Fruit fly (Drosophila melanogaster) whole organism, pupa: ENCODE measurements around the gene CG11714.

Source experiments
- CG10348 ChIP-seq: fragments of 200-800 bp; sonication (Bioruptor generic); IDR thresholded peaks from 2 replicates; pipeline ENCODE4 v1.3.6; 2022; ENCODE audit warnings: missing biosample characterization, missing genetic modification characterization
- CG12605 ChIP-seq: fragments of 200-800 bp; sonication (Bioruptor generic); IDR thresholded peaks from 2 replicates; pipeline ENCODE4 v1.3.6; 2022; ENCODE audit warnings: missing biosample characterization, missing genetic modification characterization
- CG13204 ChIP-seq: fragments of 200-800 bp; sonication (Bioruptor generic); optimal IDR thresholded peaks from 2 replicates; lab custom pipeline; 2018; ENCODE audit warnings: missing biosample characterization, mild to moderate bottlenecking, missing genetic modification characterization, moderate library complexity
- CG14655 ChIP-seq: fragments of 200-800 bp; sonication (Bioruptor generic); optimal IDR thresholded peaks from 3 replicates; lab custom pipeline; 2017; ENCODE audit warnings: mild to moderate bottlenecking, missing biosample characterization, missing genetic modification reagents, missing genetic modification characterization
- CG15710 ChIP-seq: fragments of 200-800 bp; sonication (Bioruptor generic); optimal IDR thresholded peaks from 2 replicates; lab custom pipeline; 2018; ENCODE audit warnings: missing biosample characterization, mild to moderate bottlenecking, missing genetic modification characterization, moderate library complexity
- CG17806 ChIP-seq: fragments of 200-800 bp; sonication (Bioruptor generic); optimal IDR thresholded peaks from 2 replicates; lab custom pipeline; 2018; ENCODE audit warnings: missing biosample characterization, mild to moderate bottlenecking, missing genetic modification characterization, moderate library complexity
- CG32121 ChIP-seq: fragments of 200-800 bp; sonication (Bioruptor generic); IDR thresholded peaks from 2 replicates; pipeline ENCODE4 v1.3.6; 2022; ENCODE audit warnings: missing biosample characterization, missing genetic modification characterization
- CG34367 ChIP-seq: fragments of 200-800 bp; sonication (Bioruptor generic); optimal IDR thresholded peaks from 2 replicates; lab custom pipeline; 2018; ENCODE audit warnings: missing biosample characterization, mild to moderate bottlenecking, missing genetic modification characterization
- CG4496 ChIP-seq: fragments of 200-800 bp; sonication (Bioruptor generic); IDR thresholded peaks from 3 replicates; pipeline ENCODE4 v1.3.6; 2022; ENCODE audit warnings: missing biosample characterization, missing genetic modification characterization
- CG8159 ChIP-seq: fragments of 200-800 bp; sonication (Bioruptor generic); optimal IDR thresholded peaks from 3 replicates; lab custom pipeline; 2018; ENCODE audit warnings: missing biosample characterization, mild to moderate bottlenecking, missing genetic modification characterization, moderate library complexity
- CG8301 ChIP-seq: fragments of 200-800 bp; sonication (Bioruptor generic); optimal IDR thresholded peaks from 2 replicates; lab custom pipeline; 2018; ENCODE audit warnings: missing biosample characterization, mild to moderate bottlenecking, missing genetic modification characterization
- CG9948 ChIP-seq: fragments of 200-800 bp; sonication (Bioruptor generic); optimal IDR thresholded peaks from 2 replicates; lab custom pipeline; 2018; ENCODE audit warnings: missing biosample characterization, mild to moderate bottlenecking, missing genetic modification characterization, moderate library complexity
- D1 ChIP-seq: fragments of 200-800 bp; sonication (Bioruptor generic); optimal IDR thresholded peaks from 2 replicates; lab custom pipeline; 2018; ENCODE audit warnings: missing biosample characterization, mild to moderate bottlenecking, missing genetic modification characterization, moderate library complexity
- EcR ChIP-seq: fragments of 200-800 bp; sonication (Bioruptor generic); optimal IDR thresholded peaks from 3 replicates; lab custom pipeline; 2019; ENCODE audit warnings: missing biosample characterization, missing genetic modification characterization, mild to moderate bottlenecking, moderate library complexity, missing genetic modification reagents
- Ets98B ChIP-seq: fragments of 200-800 bp; sonication (Bioruptor generic); IDR thresholded peaks from 2 replicates; pipeline ENCODE4 v1.3.6; 2022; ENCODE audit warnings: missing biosample characterization, missing genetic modification characterization
- Pif1A ChIP-seq: fragments of 200-800 bp; sonication (Bioruptor generic); optimal IDR thresholded peaks from 3 replicates; lab custom pipeline; 2016; ENCODE audit warnings: missing biosample characterization, missing genetic modification characterization
- Pif1B ChIP-seq: fragments of 200-800 bp; sonication (Bioruptor generic); optimal IDR thresholded peaks from 3 replicates; lab custom pipeline; 2016; ENCODE audit warnings: missing biosample characterization, missing genetic modification characterization
- Snoo ChIP-seq: fragments of 200-800 bp; sonication (Bioruptor generic); optimal IDR thresholded peaks from 3 replicates; lab custom pipeline; 2017; ENCODE audit warnings: missing biosample characterization, mild to moderate bottlenecking, missing genetic modification characterization, inconsistent platforms
- fd96Ca ChIP-seq: fragments of 200-800 bp; sonication (Bioruptor generic); IDR thresholded peaks from 3 replicates; pipeline ENCODE4 v1.3.6; 2022; ENCODE audit warnings: missing biosample characterization, missing genetic modification characterization
- gl ChIP-seq: fragments of 200-800 bp; sonication (Bioruptor generic); optimal IDR thresholded peaks from 2 replicates; lab custom pipeline; 2018; ENCODE audit warnings: missing biosample characterization, mild to moderate bottlenecking, missing genetic modification characterization
- rn ChIP-seq: fragments of 200-800 bp; sonication (Bioruptor generic); IDR thresholded peaks from 2 replicates; pipeline ENCODE4 v1.3.6; 2022; ENCODE audit warnings: missing biosample characterization, missing genetic modification characterization

CG11714 gene

dm6 chr3L:11542948-11543347, 20.4 kb upstream of the CG11714 start:
- no peak for TF ChIP-seq rn (GFP tag; lab: Robert Waterston, UW)
- TF ChIP-seq CG8159 (tag; lab: Kevin White, UChicago) = no peak
- no peak for TF ChIP-seq CG17806 (tag; lab: Kevin White, UChicago)
- no peak for TF ChIP-seq CG9948
- TF ChIP-seq CG10348 (GFP tag; lab: Robert Waterston, UW) = no peak
- no peak for TF ChIP-seq Pif1A (GFP tag; lab: Kevin White, UChicago)
- TF ChIP-seq CG14655 (GFP tag; lab: Kevin White, UChicago) = no peak
- TF ChIP-seq CG15710 (tag; lab: Kevin White, UChicago) = no peak
- no peak for TF ChIP-seq CG8301

dm6 chr3L:11542437-11542836, 19.9 kb upstream of the CG11714 start:
- no peak for TF ChIP-seq rn (GFP tag; lab: Robert Waterston, UW)
- TF ChIP-seq CG14655 (GFP tag; lab: Kevin White, UChicago) = no peak
- no peak for TF ChIP-seq CG8159 (tag; lab: Kevin White, UChicago)
- TF ChIP-seq CG15710 (tag; lab: Kevin White, UChicago) = no peak
- no peak for TF ChIP-seq CG32121
- no peak for TF ChIP-seq CG9948
- no peak for TF ChIP-seq gl (tag; lab: Kevin White, UChicago)
- TF ChIP-seq CG10348 (GFP tag; lab: Robert Waterston, UW) = no peak
- no peak for TF ChIP-seq D1
- no peak for TF ChIP-seq CG4496
- no peak for TF ChIP-seq fd96Ca
- TF ChIP-seq CG8301 = no peak
- TF ChIP-seq Ets98B = no peak
- no peak for TF ChIP-seq Pif1A (GFP tag; lab: Kevin White, UChicago)
- TF ChIP-seq EcR (GFP tag; lab: Kevin White, UChicago) = no peak
- TF ChIP-seq CG34367 (tag; lab: Kevin White, UChicago) = no peak
- no peak for TF ChIP-seq CG17806 (tag; lab: Kevin White, UChicago)
- no peak for TF ChIP-seq CG13204 (GFP tag; lab: Kevin White, UChicago)
- TF ChIP-seq CG12605 (GFP tag; lab: Robert Waterston, UW) = no peak

DNA sequence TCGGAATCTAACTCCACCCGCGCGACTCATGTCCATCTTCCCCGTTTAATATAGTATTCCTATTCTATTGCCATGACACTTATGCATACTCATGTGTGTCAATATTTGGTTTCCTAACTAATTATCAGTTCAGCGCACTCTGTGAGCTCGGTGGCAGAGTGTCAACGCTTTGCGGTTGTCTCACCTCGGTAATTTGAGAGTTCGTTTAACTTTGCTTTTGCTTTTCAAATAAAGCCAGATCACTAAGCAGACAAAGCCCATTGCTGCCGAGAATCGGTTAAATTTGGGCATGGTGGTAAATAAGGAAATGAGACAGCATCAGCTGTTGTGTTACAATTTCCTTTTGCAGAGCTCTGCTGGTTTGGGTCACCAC, 17.8 kb upstream of the CG11714 start:
- TF ChIP-seq CG15710 (tag; lab: Kevin White, UChicago) (no peak), Snoo (tag; lab: Kevin White, UChicago) (no peak), CG14655 (GFP tag; lab: Kevin White, UChicago) (no peak), EcR (GFP tag; lab: Kevin White, UChicago) (no peak), Ets98B (no peak), Pif1A (GFP tag; lab: Kevin White, UChicago) (no peak), CG17806 (tag; lab: Kevin White, UChicago) (no peak), CG8301 (no peak), Pif1B (GFP tag; lab: Kevin White, UChicago) (no peak), D1 (no peak)

dm6 chr3L:11539511-11540329, 17.2 kb upstream of the CG11714 start:
- no peak for TF ChIP-seq CG17806 (tag; lab: Kevin White, UChicago)
- TF ChIP-seq CG9948 = no peak
- TF ChIP-seq Pif1A (GFP tag; lab: Kevin White, UChicago) = no peak
- no peak for TF ChIP-seq CG15710 (tag; lab: Kevin White, UChicago)
- no peak for TF ChIP-seq CG13204 (GFP tag; lab: Kevin White, UChicago)
- no peak for TF ChIP-seq CG34367 (tag; lab: Kevin White, UChicago)
- no peak for TF ChIP-seq gl (tag; lab: Kevin White, UChicago)

DNA sequence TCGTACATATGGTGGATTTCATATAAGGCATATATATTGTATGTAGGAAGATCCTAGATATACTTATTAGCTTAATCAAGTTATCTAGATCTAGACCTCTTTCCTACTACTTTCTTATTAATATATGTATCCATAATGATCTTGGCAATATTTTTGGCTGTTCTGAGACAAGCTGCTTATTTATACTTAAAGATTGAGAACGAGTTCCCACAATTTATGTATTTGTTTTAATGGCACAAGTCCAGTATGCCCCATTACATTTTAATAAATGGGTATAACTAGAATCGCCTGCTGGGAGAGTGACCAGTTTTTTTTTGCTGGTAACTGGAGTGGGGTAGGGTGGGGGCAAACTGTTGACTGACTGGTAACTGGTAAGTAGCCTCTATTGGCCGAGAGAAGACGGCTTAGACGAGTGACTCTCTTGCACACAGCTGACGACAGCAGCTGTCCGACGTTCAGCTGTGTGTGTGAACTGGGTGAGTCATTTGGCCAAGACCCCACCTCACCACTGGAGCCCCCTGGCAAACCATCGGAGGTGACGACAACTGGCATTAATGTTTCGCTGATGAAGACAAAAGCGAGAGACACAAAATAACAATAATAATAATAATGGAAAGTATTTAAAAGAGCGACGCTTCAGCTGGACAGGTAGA, 14.4 kb upstream of the CG11714 start:
- TF ChIP-seq CG13204 (GFP tag; lab: Kevin White, UChicago) (no peak), rn (GFP tag; lab: Robert Waterston, UW) (0 out of 2 replicates have a peak, but pooled peaks have one; percentile 18), CG8159 (tag; lab: Kevin White, UChicago) (no peak), CG17806 (tag; lab: Kevin White, UChicago) (no peak), Snoo (tag; lab: Kevin White, UChicago) (no peak), fd96Ca (no peak; the same call in 2 of the 3 replicates), CG15710 (tag; lab: Kevin White, UChicago) (no peak), EcR (GFP tag; lab: Kevin White, UChicago) (no peak), gl (tag; lab: Kevin White, UChicago) (no peak), CG8301 (peak; percentile 63), CG34367 (tag; lab: Kevin White, UChicago) (no peak), CG14655 (GFP tag; lab: Kevin White, UChicago) (peak; percentile 42), CG32121 (peak; percentile 34; the same call in 1 of the 2 replicates), CG4496 (peak; percentile 56; the same call in 2 of the 3 replicates), CG10348 (GFP tag; lab: Robert Waterston, UW) (no peak), CG12605 (GFP tag; lab: Robert Waterston, UW) (no peak), CG9948 (peak; percentile 12), D1 (no peak), Pif1B (GFP tag; lab: Kevin White, UChicago) (no peak), Ets98B (peak; percentile 14; the same call in 1 of the 2 replicates), Pif1A (GFP tag; lab: Kevin White, UChicago) (peak; percentile 31)
